Worm (Caenorhabditis elegans): Measurements from ENCODE around the gene F23H12.5.

Gene F23H12.5

ce11 chrV:12329173-12329572 is 29.3 kb upstream of the F23H12.5 start:
- TF ChIP-seq ces-1 (GFP tag; optimal IDR thresholded peaks at IDR 0.05) (peak; percentile 83), lin-13 (tag; optimal IDR thresholded peaks at IDR 0.05) (no peak), mep-1 (tag; optimal IDR thresholded peaks at IDR 0.05) (no peak)

- TF ChIP-seq zip-8 (tag; optimal IDR thresholded peaks at IDR 0.05) (no peak), nhr-237 (tag; optimal IDR thresholded peaks at IDR 0.05) (no peak), nhr-2 (tag; optimal IDR thresholded peaks at IDR 0.05) (no peak), unc-39 (tag; optimal IDR thresholded peaks at IDR 0.05) (no peak), sem-2 (GFP tag; optimal IDR thresholded peaks at IDR 0.05) (peak; percentile 41), blmp-1 (tag; optimal IDR thresholded peaks at IDR 0.05) (no peak), elt-1 (tag; optimal IDR thresholded peaks at IDR 0.05; ENCODE audit: borderline replicate concordance, insufficient read depth) (no peak), snpc-4 (tag; optimal IDR thresholded peaks at IDR 0.05) (no peak), unc-120 (tag; optimal IDR thresholded peaks at IDR 0.05; ENCODE audit: poor library complexity, severe bottlenecking) (no peak), unc-62 (GFP tag; optimal IDR thresholded peaks at IDR 0.05) (no peak), mep-1 (tag; optimal IDR thresholded peaks at IDR 0.05) (no peak), ceh-39 (tag; optimal IDR thresholded peaks at IDR 0.05) (no peak), cnd-1 (tag; optimal IDR thresholded peaks at IDR 0.05) (peak; percentile 33), ces-1 (GFP tag; optimal IDR thresholded peaks at IDR 0.05) (no peak), flh-1 (GFP tag; optimal IDR thresholded peaks at IDR 0.05) (no peak), sptf-1 (tag; optimal IDR thresholded peaks at IDR 0.05) (peak; percentile 53), ceh-43 (GFP tag; optimal IDR thresholded peaks at IDR 0.05) (no peak), ztf-11 (tag; optimal IDR thresholded peaks at IDR 0.05) (no peak), M03D4.4 (tag; optimal IDR thresholded peaks at IDR 0.05) (peak; percentile 60), nhr-12 (tag; optimal IDR thresholded peaks at IDR 0.05) (no peak), lsy-2 (tag; optimal IDR thresholded peaks at IDR 0.05) (no peak), nhr-76 (tag; optimal IDR thresholded peaks at IDR 0.05) (no peak), ham-2 (GFP tag; optimal IDR thresholded peaks at IDR 0.05) (no peak), mls-2 (tag; optimal IDR thresholded peaks at IDR 0.05) (peak; percentile 37), mab-5 (tag; optimal IDR thresholded peaks at IDR 0.05) (no peak), lin-32 (GFP tag; optimal IDR thresholded peaks at IDR 0.05) (no peak), drap-1 (GFP tag; optimal IDR thresholded peaks at IDR 0.05) (no peak), lin-13 (tag; optimal IDR thresholded peaks at IDR 0.05) (no peak), elt-3 (tag; optimal IDR thresholded peaks at IDR 0.05) (no peak), tbx-8 (GFP tag; optimal IDR thresholded peaks at IDR 0.05) (no peak), hlh-1 (tag; optimal IDR thresholded peaks at IDR 0.05) (no peak), bed-3 (GFP tag; optimal IDR thresholded peaks at IDR 0.05) (peak; percentile 1), ceh-83 (GFP tag; optimal IDR thresholded peaks at IDR 0.05) (peak; percentile 83), pha-4 (tag; optimal IDR thresholded peaks at IDR 0.05) (no peak), nhr-28 (tag; optimal IDR thresholded peaks at IDR 0.05) (no peak)
Observed at ce11 chrV:12331820-12332219, 26.6 kb upstream of the F23H12.5 start.

- TF ChIP-seq unc-62 (GFP tag; optimal IDR thresholded peaks at IDR 0.05) (peak; percentile 10), mab-5 (tag; optimal IDR thresholded peaks at IDR 0.05) (no peak), zip-8 (tag; optimal IDR thresholded peaks at IDR 0.05) (no peak), pha-4 (tag; optimal IDR thresholded peaks at IDR 0.05) (no peak), ham-2 (GFP tag; optimal IDR thresholded peaks at IDR 0.05) (no peak), M03D4.4 (tag; optimal IDR thresholded peaks at IDR 0.05) (no peak)
Observed at ce11 chrV:12334387-12334786, 24.1 kb upstream of the F23H12.5 start.

- TF ChIP-seq bed-3 (GFP tag; optimal IDR thresholded peaks at IDR 0.05) (no peak), drap-1 (GFP tag; optimal IDR thresholded peaks at IDR 0.05) (no peak), sptf-1 (tag; optimal IDR thresholded peaks at IDR 0.05) (no peak), flh-1 (GFP tag; optimal IDR thresholded peaks at IDR 0.05) (no peak), nhr-76 (tag; optimal IDR thresholded peaks at IDR 0.05) (no peak), nhr-28 (tag; optimal IDR thresholded peaks at IDR 0.05) (no peak), ceh-43 (GFP tag; optimal IDR thresholded peaks at IDR 0.05) (no peak), ham-2 (GFP tag; optimal IDR thresholded peaks at IDR 0.05) (no peak), elt-1 (tag; optimal IDR thresholded peaks at IDR 0.05; ENCODE audit: borderline replicate concordance, insufficient read depth) (no peak), lsy-2 (tag; optimal IDR thresholded peaks at IDR 0.05) (no peak), nhr-12 (tag; optimal IDR thresholded peaks at IDR 0.05) (no peak), snpc-4 (tag; optimal IDR thresholded peaks at IDR 0.05) (no peak), mep-1 (tag; optimal IDR thresholded peaks at IDR 0.05) (no peak), blmp-1 (tag; optimal IDR thresholded peaks at IDR 0.05) (no peak), sem-2 (GFP tag; optimal IDR thresholded peaks at IDR 0.05) (no peak), unc-39 (tag; optimal IDR thresholded peaks at IDR 0.05) (no peak), hlh-1 (tag; optimal IDR thresholded peaks at IDR 0.05) (no peak), tbx-8 (GFP tag; optimal IDR thresholded peaks at IDR 0.05) (no peak)
Observed at ce11 chrV:12337894-12338293, 20.6 kb upstream of the F23H12.5 start, which contains the start of gene twk-13. Gene twk-13, minus strand, starts transcription at chrV:12337994.

Measured in whole organism, mixed stage, embryonic.